Fruit fly (Drosophila melanogaster) ovary, adult (tissue): ENCODE results near the gene CG5853.

ENCODE experiments used
- CG17801 ChIP-seq: fragments of 200-800 bp; optimal IDR thresholded peaks from 2 replicates; lab custom pipeline; 2019; ENCODE audit warnings: missing biosample characterization, mild to moderate bottlenecking, missing genetic modification characterization, moderate library complexity; ENCODE audit not compliant: partially characterized antibody

CG5853 gene

DNA sequence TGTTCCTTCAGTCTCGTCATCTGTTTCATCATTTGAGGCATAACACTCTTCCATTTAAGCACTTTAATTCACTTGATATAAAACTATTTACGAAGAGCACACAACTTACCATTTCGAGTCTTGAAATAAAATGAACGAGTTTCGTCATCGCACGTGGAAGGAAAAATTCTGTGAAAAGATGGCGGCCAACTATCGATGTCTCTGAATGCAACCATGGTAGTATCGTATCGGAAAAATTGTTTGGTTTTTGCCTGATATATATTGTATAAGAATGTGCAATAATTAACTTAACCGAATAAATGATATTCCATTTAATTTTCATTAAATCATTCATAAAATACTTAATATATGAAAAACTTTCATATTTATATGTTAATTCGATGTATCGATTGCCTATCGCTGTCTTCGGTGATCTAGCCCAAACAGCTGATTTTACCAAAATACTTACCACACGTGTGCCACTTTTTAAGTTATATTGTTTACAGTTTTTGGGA, 52.5 kb downstream of the CG5853 start, which contains the start of gene Bka:
Bka (plus strand) TSS at position 417 of the 494 bp plus-strand sequence.
- peak; percentile 86 for TF ChIP-seq CG17801 (GFP tag; lab: Kevin White, UChicago)

DNA sequence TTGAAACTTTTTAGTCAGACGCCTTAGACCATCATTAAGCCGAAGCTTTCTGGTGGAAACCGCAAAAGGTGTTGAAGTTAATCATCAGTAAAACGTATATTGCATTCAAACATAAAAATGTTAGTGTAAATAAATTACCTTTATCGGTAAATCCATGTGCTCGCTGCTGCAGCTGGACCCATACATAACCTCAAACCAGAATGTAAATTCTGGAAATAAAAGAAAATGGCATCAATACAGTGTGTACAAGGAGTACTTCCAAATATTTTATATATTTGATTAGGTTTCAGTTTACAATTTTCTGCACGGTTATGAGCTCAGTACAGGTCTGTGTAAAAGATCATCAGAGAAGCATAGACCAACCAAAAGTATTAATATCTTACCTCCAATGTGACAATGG, 53.3 kb downstream of the CG5853 start:
- no peak for TF ChIP-seq CG17801 (GFP tag; lab: Kevin White, UChicago)

- TF ChIP-seq CG17801 (GFP tag; lab: Kevin White, UChicago) = no peak
These were observed 54.3 kb downstream of the CG5853 start, which contains the start of gene mtDNA-helicase for dm6 chr2L:9893183-9893582. TSS of gene mtDNA-helicase (minus strand) at chr2L:9893446.
